Worm (Caenorhabditis elegans) whole organism, midembryonic: ENCODE results near the gene srh-269.

Source experiments
- T22C8.4 ChIP-seq: fragments of 200-800 bp; sonication (Bioruptor generic); IDR thresholded peaks from 2 replicates; pipeline ENCODE4 v1.3.6; 2022; ENCODE audit warnings: missing genetic modification characterization, missing compliant biosample characterization
- cog-1 ChIP-seq: sonication (generic microtip); optimal IDR thresholded peaks from 2 replicates; lab custom pipeline; 2016; ENCODE audit warnings: missing genetic modification characterization, missing compliant biosample characterization
- flt-1 ChIP-seq: fragments of 200-800 bp; sonication (Bioruptor generic); IDR thresholded peaks from 2 replicates; pipeline ENCODE4 v1.3.6; 2022; ENCODE audit warnings: missing genetic modification characterization, missing compliant biosample characterization
- klf-2 ChIP-seq: fragments of 200-800 bp; sonication (Bioruptor generic); conservative IDR thresholded peaks from 2 replicates; pipeline ENCODE4 v1.3.6; 2022; ENCODE audit warnings: missing genetic modification reagents, missing genetic modification characterization, missing compliant biosample characterization
- med-1 ChIP-seq: sonication (generic microtip); optimal IDR thresholded peaks from 2 replicates; lab custom pipeline; 2017; ENCODE audit warnings: missing genetic modification characterization, mild to moderate bottlenecking, missing compliant biosample characterization, antibody characterized with exemption, missing genetic modification reagents; ENCODE audit not compliant: insufficient read depth
- ref-1 ChIP-seq: fragments of 200-800 bp; sonication (Bioruptor generic); conservative IDR thresholded peaks from 2 replicates; pipeline ENCODE4 v1.3.6; 2022; ENCODE audit warnings: missing genetic modification reagents, missing genetic modification characterization, missing compliant biosample characterization
- tab-1 ChIP-seq: fragments of 200-800 bp; sonication (Bioruptor generic); IDR thresholded peaks from 2 replicates; pipeline ENCODE4 v1.3.6; 2022; ENCODE audit warnings: missing genetic modification characterization, missing compliant biosample characterization
- ztf-23 ChIP-seq: fragments of 200-800 bp; sonication (Bioruptor generic); IDR thresholded peaks from 2 replicates; pipeline ENCODE4 v1.3.6; 2022; ENCODE audit warnings: missing genetic modification reagents, missing genetic modification characterization, missing compliant biosample characterization
- ztf-29 ChIP-seq: fragments of 200-800 bp; sonication (Bioruptor generic); IDR thresholded peaks from 2 replicates; pipeline ENCODE4 v1.3.6; 2022; ENCODE audit warnings: missing genetic modification reagents, missing genetic modification characterization, missing compliant biosample characterization

Gene srh-269

DNA sequence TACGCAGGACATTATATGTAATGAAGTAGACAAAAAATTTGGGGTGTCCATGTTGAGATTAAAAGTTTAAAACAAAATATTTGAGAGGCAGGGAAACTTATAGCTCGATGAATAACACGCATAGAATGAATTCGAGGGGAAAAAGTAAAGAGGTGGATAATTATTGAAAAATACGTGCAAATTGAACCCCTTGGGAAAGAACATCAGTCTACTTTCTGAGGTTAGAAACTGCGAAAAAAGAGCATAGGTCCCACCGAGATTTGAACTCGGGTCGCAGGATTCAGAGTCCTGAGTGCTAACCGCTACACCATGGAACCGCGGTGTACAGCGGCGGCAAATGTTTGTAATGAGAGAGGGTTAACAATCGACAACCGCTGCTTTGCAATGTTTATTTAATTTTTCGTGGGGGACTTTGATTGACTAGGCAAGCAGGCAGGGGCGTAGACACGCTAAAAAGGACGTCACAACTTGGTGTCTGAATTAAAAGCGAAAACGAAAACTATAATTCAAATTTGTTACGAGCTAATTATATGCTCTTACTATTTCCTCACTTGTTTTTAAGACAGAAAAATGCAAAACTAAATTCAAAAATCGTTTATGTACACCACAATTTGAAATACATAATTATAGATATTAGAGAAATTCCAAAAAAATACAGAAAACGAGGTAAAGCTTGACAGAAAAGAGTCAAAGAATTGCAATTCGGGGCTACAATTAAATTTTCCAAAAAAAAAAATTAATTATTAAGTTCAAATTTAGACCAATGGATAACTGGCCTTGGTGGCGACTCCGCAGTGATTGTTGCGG lies at the start of gene srh-269:
srh-269 (minus strand) TSS at position 51 of the 807 bp plus-strand sequence.
- TF ChIP-seq ztf-29 (GFP tag; lab: Robert Waterston, UW) (peak; percentile 71), ref-1 (GFP tag; lab: Robert Waterston, UW) (peak; percentile 65), T22C8.4 (GFP tag; lab: Robert Waterston, UW) (peak; percentile 70), klf-2 (peak; percentile 77), cog-1 (peak; percentile 26), med-1 (GFP tag; lab: Kevin White, UChicago) (peak; percentile 1), tab-1 (peak; percentile 86), ztf-23 (GFP tag; lab: Robert Waterston, UW) (peak; percentile 87), flt-1 (GFP tag; lab: Robert Waterston, UW) (peak; percentile 89)

DNA sequence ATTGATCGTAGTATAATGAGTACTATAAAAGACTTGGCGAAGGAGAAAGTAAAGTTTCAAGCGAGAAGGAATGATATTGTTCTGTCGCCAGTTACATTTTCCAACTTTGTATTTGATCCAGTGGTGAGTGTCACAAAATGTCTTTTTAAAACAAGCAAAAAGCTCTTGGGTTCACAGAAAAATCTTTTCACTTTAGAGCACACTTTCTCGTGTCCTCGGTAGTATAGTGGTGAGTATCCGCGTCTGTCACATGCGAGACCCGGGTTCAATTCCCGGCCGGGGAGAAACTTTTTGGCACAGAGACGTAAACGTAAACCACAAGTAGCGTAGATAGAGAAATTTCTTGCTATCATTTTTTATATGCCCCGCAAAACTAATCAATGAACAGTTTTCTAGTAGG lies 48.5 kb upstream of the srh-269 start:
- TF ChIP-seq T22C8.4 (GFP tag; lab: Robert Waterston, UW) (no peak), ztf-29 (GFP tag; lab: Robert Waterston, UW) (no peak), tab-1 (no peak), flt-1 (GFP tag; lab: Robert Waterston, UW) (no peak), ztf-23 (GFP tag; lab: Robert Waterston, UW) (no peak), med-1 (GFP tag; lab: Kevin White, UChicago) (no peak), ref-1 (GFP tag; lab: Robert Waterston, UW) (no peak), cog-1 (no peak), klf-2 (no peak)

DNA sequence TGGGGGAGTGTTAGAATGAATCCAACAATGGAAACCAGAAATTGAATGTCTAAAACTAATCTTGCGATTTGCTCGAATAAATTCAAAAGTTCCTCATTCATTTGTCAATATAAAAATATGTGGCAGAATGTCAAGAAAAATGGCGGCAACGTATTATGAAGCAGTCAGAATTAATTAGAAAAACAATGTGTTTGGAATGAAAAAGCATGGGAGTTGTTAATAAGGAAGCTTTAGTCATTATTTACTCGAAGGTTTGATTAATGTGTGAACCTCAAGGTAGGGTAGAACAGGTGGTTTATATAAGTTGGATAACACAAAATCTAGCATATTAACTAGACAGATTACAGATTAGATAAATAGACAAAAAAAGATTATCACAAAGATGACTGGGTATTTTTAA lies 46.4 kb upstream of the srh-269 start, which contains the start of gene srw-76:
srw-76 (minus strand) TSS at position 101 of the 400 bp plus-strand sequence.
- TF ChIP-seq ztf-23 (GFP tag; lab: Robert Waterston, UW) (no peak), tab-1 (no peak), T22C8.4 (GFP tag; lab: Robert Waterston, UW) (no peak), ztf-29 (GFP tag; lab: Robert Waterston, UW) (no peak), flt-1 (GFP tag; lab: Robert Waterston, UW) (no peak)

DNA sequence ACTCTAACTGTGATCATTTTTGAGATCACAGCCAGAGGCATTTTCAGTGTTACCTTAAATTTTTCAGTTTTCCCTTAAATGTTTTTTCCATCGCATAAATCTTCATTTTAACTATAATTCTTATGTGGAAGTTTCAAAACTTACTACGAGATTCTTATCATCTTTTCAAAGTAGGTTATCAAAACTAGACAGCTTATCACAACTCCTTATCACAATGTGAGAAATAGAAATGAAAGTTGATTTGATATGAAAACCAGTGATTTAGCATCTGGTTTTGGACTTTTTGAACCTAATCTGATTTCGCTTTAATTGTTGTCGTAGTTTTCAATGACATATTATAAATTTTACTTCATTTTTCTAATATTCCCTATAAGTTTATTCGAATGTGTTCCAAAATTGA lies 44.1 kb upstream of the srh-269 start, which contains the start of gene mltn-11:
mltn-11 (plus strand) TSS at position 276 of the 400 bp plus-strand sequence.
- TF ChIP-seq med-1 (GFP tag; lab: Kevin White, UChicago) (no peak), ztf-23 (GFP tag; lab: Robert Waterston, UW) (no peak), flt-1 (GFP tag; lab: Robert Waterston, UW) (no peak), ztf-29 (GFP tag; lab: Robert Waterston, UW) (no peak), cog-1 (no peak)

DNA sequence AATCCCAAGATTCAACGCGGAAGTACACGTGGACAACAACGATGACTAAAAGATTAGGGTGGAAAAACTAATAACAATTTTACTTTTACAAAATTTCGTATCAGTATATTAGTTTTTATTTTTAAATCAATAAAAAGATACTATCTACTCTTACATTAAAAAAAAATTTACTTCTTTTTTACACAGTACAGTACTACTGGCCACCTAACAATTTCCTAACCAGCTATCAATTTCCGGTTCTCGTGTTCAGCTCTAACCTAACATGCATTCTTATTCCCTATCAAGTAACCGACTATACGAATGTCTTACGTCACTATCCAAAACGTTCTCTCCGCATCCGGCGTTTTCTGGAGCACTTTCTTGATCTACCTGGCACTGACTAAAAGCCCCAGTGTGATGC lies 37.8 kb upstream of the srh-269 start, which contains the start of gene srd-21:
srd-21 (plus strand) TSS at position 301 of the 400 bp plus-strand sequence.
- TF ChIP-seq klf-2: no peak
- TF ChIP-seq tab-1: no peak

DNA sequence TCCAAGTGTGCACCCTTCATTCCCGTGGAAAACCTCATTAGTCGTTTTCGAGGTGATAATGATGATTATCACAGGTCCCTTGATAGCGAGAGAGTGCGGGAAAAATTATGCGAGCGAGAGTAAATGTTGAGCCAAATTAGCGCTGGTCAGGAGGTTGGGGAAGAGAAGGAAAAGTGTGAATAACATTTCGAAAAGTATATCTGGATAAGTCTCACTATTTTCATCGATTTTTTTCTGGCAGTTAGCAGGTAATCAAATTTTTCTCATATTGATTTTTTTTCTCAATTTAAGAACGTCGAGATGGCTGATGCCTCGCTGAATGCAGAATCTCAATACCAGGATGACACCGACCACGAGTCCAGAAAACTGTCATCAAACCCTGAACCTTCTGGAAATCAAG lies 37.1 kb upstream of the srh-269 start, which contains the start of gene W06G6.2:
W06G6.2 (plus strand) TSS at position 301 of the 400 bp plus-strand sequence.
- no peak for TF ChIP-seq cog-1
- no peak for TF ChIP-seq ztf-23 (GFP tag; lab: Robert Waterston, UW)
- no peak for TF ChIP-seq T22C8.4 (GFP tag; lab: Robert Waterston, UW)
- TF ChIP-seq tab-1: no peak
- TF ChIP-seq ztf-29 (GFP tag; lab: Robert Waterston, UW): no peak
- TF ChIP-seq flt-1 (GFP tag; lab: Robert Waterston, UW): no peak
- TF ChIP-seq ref-1 (GFP tag; lab: Robert Waterston, UW): no peak
- TF ChIP-seq klf-2: no peak
- TF ChIP-seq med-1 (GFP tag; lab: Kevin White, UChicago): no peak

DNA sequence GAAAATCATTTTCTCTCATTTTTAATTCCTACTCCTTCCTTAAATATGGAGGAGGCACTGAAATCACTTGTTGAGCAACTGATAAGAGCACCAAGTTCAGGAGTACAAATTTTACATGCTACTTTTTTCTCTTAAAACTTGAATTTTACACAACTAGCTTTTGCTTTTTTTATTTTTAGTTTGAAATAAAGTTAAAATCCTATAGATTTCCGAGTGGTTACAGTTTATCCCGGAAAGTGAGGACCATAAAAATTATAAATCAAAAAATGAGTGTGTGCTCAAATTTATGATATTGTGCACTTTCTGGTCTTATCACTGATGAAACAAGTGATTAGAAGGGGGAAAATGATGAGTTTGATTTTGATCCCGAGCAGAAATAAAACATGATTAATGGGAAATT lies 36.1 kb upstream of the srh-269 start, which contains the start of gene oac-53:
oac-53 (minus strand) TSS at position 9 of the 400 bp plus-strand sequence.
- TF ChIP-seq tab-1: no peak
- TF ChIP-seq med-1 (GFP tag; lab: Kevin White, UChicago): no peak
- no peak for TF ChIP-seq flt-1 (GFP tag; lab: Robert Waterston, UW)
- TF ChIP-seq cog-1: no peak
- no peak for TF ChIP-seq ref-1 (GFP tag; lab: Robert Waterston, UW)
- no peak for TF ChIP-seq ztf-29 (GFP tag; lab: Robert Waterston, UW)
- no peak for TF ChIP-seq T22C8.4 (GFP tag; lab: Robert Waterston, UW)
- TF ChIP-seq klf-2: no peak
- no peak for TF ChIP-seq ztf-23 (GFP tag; lab: Robert Waterston, UW)

DNA sequence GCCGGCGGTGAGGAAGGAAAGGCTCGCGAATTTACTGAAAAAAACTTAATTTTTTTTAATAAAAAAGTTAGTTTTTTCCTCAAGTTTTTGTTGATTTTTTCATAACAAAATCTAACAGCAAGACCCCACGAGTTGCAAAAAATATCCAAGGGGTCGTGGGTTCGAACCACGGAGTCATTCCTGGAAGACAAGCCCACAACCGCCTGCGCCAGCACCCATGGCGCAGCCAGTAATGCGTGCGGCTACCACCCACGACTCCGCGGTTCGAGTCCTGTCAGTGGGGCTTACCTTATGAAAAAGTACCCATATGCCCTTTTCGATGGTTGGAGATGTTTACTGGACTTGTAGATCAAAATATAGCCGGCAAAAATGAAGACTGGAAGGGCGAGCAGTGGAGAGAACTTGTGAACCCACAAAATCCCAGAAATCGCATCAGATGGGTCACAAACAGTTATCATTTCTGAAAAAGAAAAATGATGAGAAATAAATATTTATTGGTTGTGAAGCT lies 31.0 kb upstream of the srh-269 start, which contains the start of gene Y70C5A.2:
Y70C5A.2 (minus strand) TSS at position 458 of the 508 bp plus-strand sequence.
- TF ChIP-seq med-1 (GFP tag; lab: Kevin White, UChicago) (no peak), klf-2 (no peak), T22C8.4 (GFP tag; lab: Robert Waterston, UW) (no peak), flt-1 (GFP tag; lab: Robert Waterston, UW) (no peak), ref-1 (GFP tag; lab: Robert Waterston, UW) (no peak), ztf-29 (GFP tag; lab: Robert Waterston, UW) (no peak), cog-1 (no peak), ztf-23 (GFP tag; lab: Robert Waterston, UW) (no peak), tab-1 (no peak)

DNA sequence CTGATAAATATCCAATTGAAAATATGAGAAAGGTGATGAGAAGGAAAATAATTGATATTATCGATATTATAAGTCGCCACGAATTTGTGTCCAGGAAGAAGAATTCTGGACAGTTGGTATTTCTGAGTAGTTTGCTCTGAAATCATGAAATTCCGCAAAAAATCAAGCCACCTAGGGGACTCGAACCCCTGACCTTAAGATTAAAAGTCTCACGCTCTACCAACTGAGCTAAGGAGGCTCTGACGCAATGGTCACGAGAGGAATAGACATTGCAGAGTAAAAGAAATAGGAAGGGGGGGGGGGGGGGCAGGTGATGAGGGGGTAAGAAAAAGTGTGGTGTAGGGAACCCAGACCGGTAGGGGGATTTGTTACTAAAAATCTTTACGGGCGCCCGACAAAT lies 30.1 kb upstream of the srh-269 start:
- TF ChIP-seq T22C8.4 (GFP tag; lab: Robert Waterston, UW) (no peak), flt-1 (GFP tag; lab: Robert Waterston, UW) (peak; percentile 84), cog-1 (no peak), tab-1 (peak; percentile 71; the same call in 1 of the 2 replicates), klf-2 (no peak), ztf-29 (GFP tag; lab: Robert Waterston, UW) (no peak), ref-1 (GFP tag; lab: Robert Waterston, UW) (peak; percentile 52; the same call in 1 of the 2 replicates), ztf-23 (GFP tag; lab: Robert Waterston, UW) (no peak), med-1 (GFP tag; lab: Kevin White, UChicago) (no peak)
